Worm (Caenorhabditis elegans): ENCODE measurements around the gene lec-10.

ce11 chrV:6464765-6465164, 24.2 kb downstream of the lec-10 start, which contains the start of gene unc-83:
- no peak for TF ChIP-seq ztf-11 (tag; optimal IDR thresholded peaks at IDR 0.05)
- TF ChIP-seq nhr-77 (tag; optimal IDR thresholded peaks at IDR 0.05), result no peak
- no peak for TF ChIP-seq R02D3.7 (tag; optimal IDR thresholded peaks at IDR 0.05)
- TF ChIP-seq nhr-11 (tag; optimal IDR thresholded peaks at IDR 0.05), result no peak
- no peak for TF ChIP-seq unc-55 (GFP tag; optimal IDR thresholded peaks at IDR 0.05)
- TF ChIP-seq snpc-4 (tag; optimal IDR thresholded peaks at IDR 0.05), result no peak
- no peak for TF ChIP-seq lin-39 (tag; optimal IDR thresholded peaks at IDR 0.05)
- TF ChIP-seq ztf-4 (tag; optimal IDR thresholded peaks at IDR 0.05), result no peak
- no peak for TF ChIP-seq elt-3 (tag; optimal IDR thresholded peaks at IDR 0.05)
- no peak for TF ChIP-seq lsy-2 (tag; optimal IDR thresholded peaks at IDR 0.05)
- no peak for TF ChIP-seq fos-1 (tag; optimal IDR thresholded peaks at IDR 0.05)
